Fruit fly (Drosophila melanogaster) whole organism, adult: ENCODE results near the gene Lcp65Ab1.

ENCODE experiments used
- CG11617 ChIP-seq: fragments of 200-800 bp; sonication (Bioruptor generic); optimal IDR thresholded peaks from 2 replicates; lab custom pipeline; 2017; ENCODE audit warnings: mild to moderate bottlenecking, missing biosample characterization, missing genetic modification reagents, missing genetic modification characterization
- CG12768 ChIP-seq: fragments of 200-800 bp; sonication (Bioruptor generic); optimal IDR thresholded peaks from 2 replicates; lab custom pipeline; 2017; ENCODE audit warnings: missing biosample characterization, missing genetic modification characterization, mild to moderate bottlenecking, moderate library complexity, missing genetic modification reagents
- CG14711 ChIP-seq: fragments of 200-800 bp; sonication (Bioruptor generic); optimal IDR thresholded peaks from 2 replicates; lab custom pipeline; 2018; ENCODE audit warnings: missing biosample characterization, mild to moderate bottlenecking, missing genetic modification characterization, moderate library complexity
- CG1620 ChIP-seq: fragments of 200-800 bp; sonication (Bioruptor generic); optimal IDR thresholded peaks from 2 replicates; lab custom pipeline; 2016; ENCODE audit warnings: missing biosample characterization, missing genetic modification characterization
- CG33017 ChIP-seq: fragments of 200-800 bp; sonication (Bioruptor generic); optimal IDR thresholded peaks from 2 replicates; lab custom pipeline; 2018; ENCODE audit warnings: missing biosample characterization, mild to moderate bottlenecking, missing genetic modification characterization, moderate library complexity
- CG5204 ChIP-seq: fragments of 200-800 bp; sonication (Bioruptor generic); optimal IDR thresholded peaks from 2 replicates; lab custom pipeline; 2016; ENCODE audit warnings: missing biosample characterization, missing genetic modification characterization
- CG7045 ChIP-seq: fragments of 200-800 bp; sonication (Bioruptor generic); optimal IDR thresholded peaks from 2 replicates; lab custom pipeline; 2017; ENCODE audit warnings: missing biosample characterization, mild to moderate bottlenecking, missing genetic modification characterization
- CG7101 ChIP-seq: fragments of 200-800 bp; sonication (Bioruptor generic); optimal IDR thresholded peaks from 2 replicates; lab custom pipeline; 2018; ENCODE audit warnings: missing biosample characterization, mild to moderate bottlenecking, missing genetic modification characterization, moderate library complexity
- Clk ChIP-seq: fragments of 200-800 bp; sonication (Bioruptor generic); optimal IDR thresholded peaks from 2 replicates; lab custom pipeline; 2017; ENCODE audit warnings: missing biosample characterization, missing genetic modification characterization
- Crg-1 ChIP-seq: fragments of 200-800 bp; sonication (Bioruptor generic); optimal IDR thresholded peaks from 2 replicates; lab custom pipeline; 2016; ENCODE audit warnings: missing biosample characterization, missing genetic modification characterization
- Hr96 ChIP-seq: fragments of 200-800 bp; sonication (Bioruptor generic); optimal IDR thresholded peaks from 2 replicates; lab custom pipeline; 2016; ENCODE audit warnings: missing biosample characterization, missing genetic modification characterization
- Mnt ChIP-seq: fragments of 200-800 bp; sonication (Bioruptor generic); optimal IDR thresholded peaks from 2 replicates; lab custom pipeline; 2016; ENCODE audit warnings: missing biosample characterization, mild to moderate bottlenecking, missing genetic modification characterization
- bab1 ChIP-seq: fragments of 200-800 bp; sonication (Bioruptor generic); optimal IDR thresholded peaks from 3 replicates; lab custom pipeline; 2019; ENCODE audit warnings: missing biosample characterization, mild to moderate bottlenecking, missing genetic modification characterization, moderate library complexity
- cic ChIP-seq: fragments of 200-800 bp; sonication (Bioruptor generic); optimal IDR thresholded peaks from 2 replicates; lab custom pipeline; 2017; ENCODE audit warnings: missing biosample characterization, mild to moderate bottlenecking, missing genetic modification characterization, moderate library complexity
- cnc ChIP-seq, 2 experiments: fragments of >200 bp; optimal IDR thresholded peaks; 2 replicates each; lab custom pipeline; 2017
- kay ChIP-seq: fragments of 200-800 bp; sonication (Bioruptor generic); peaks from one replicate; lab custom pipeline; 2016; ENCODE audit warnings: missing biosample characterization, missing genetic modification characterization, borderline replicate concordance
- ovo ChIP-seq: fragments of 200-800 bp; sonication (Bioruptor generic); optimal IDR thresholded peaks from 2 replicates; lab custom pipeline; 2016; ENCODE audit warnings: missing biosample characterization, missing genetic modification characterization
- pad ChIP-seq: fragments of 200-800 bp; sonication (Bioruptor generic); optimal IDR thresholded peaks from 3 replicates; lab custom pipeline; 2017; ENCODE audit warnings: missing biosample characterization, missing genetic modification characterization, mild to moderate bottlenecking, moderate library complexity, missing genetic modification reagents
- tj ChIP-seq: fragments of 200-800 bp; sonication (Bioruptor generic); optimal IDR thresholded peaks from 3 replicates; lab custom pipeline; 2017; ENCODE audit warnings: missing biosample characterization, mild to moderate bottlenecking, missing genetic modification characterization, moderate library complexity
- toe ChIP-seq: fragments of 200-800 bp; sonication (Bioruptor generic); optimal IDR thresholded peaks from 2 replicates; lab custom pipeline; 2016; ENCODE audit warnings: missing biosample characterization, missing genetic modification characterization

Lcp65Ab1 gene

DNA sequence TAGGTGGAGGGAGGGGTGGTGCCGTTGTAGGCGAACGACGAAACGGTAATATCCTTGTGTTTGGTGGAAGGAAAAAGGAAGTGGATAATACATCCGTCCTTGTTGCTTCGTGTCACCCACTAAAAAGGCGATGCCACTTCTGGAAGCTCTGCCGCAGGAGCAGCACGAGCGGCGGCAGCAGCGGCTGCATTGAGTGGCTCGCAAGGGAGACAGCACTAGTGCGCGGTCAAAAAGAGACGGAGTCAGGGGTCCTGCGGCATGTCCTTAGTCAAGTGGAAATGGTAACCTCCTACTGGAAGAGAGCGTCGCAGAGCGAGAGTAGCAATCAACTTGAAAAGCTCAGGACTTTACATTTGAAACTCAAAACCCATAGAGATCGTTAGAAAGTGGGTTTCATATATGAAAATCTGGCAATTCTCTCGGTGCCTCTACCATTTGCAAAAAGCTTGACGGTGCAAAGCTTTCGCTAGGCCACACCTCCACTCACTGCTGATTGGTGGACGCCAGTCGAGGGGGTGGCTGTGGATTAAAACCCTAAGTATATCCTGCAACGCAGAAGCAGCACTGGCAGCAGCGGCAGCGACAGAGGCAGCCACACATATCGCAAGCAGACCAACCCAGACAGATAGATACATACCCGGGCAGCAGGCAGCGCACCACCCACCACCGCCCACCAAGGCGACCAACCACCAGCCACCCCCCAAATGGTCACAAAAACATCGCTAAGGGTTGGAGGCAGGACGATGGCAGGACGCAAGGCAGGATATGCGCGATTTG lies 38.5 kb upstream of the Lcp65Ab1 start:
- no peak for TF ChIP-seq CG33017 (tag; lab: Kevin White, UChicago)

- TF ChIP-seq CG14711 (no peak), pad (GFP tag; lab: Kevin White, UChicago) (no peak), Crg-1 (GFP tag; lab: Kevin White, UChicago) (no peak), cnc (optimal IDR thresholded peaks at IDR 0.05; lab: Kevin White, UChicago) (no peak), toe (GFP tag; lab: Kevin White, UChicago) (no peak)
Observed at dm6 chr3L:6111458-6111857, 37.9 kb upstream of the Lcp65Ab1 start.

- TF ChIP-seq Crg-1 (GFP tag; lab: Kevin White, UChicago) (no peak), bab1 (no peak), CG12768 (GFP tag; lab: Kevin White, UChicago) (no peak), Clk (GFP tag; lab: Kevin White, UChicago) (no peak), CG5204 (GFP tag; lab: Kevin White, UChicago) (no peak), CG33017 (tag; lab: Kevin White, UChicago) (no peak), CG11617 (no peak), pad (GFP tag; lab: Kevin White, UChicago) (no peak), CG7101 (tag; lab: Kevin White, UChicago) (no peak), ovo (GFP tag; lab: Kevin White, UChicago) (no peak), tj (no peak), cnc (optimal IDR thresholded peaks at IDR 0.05; lab: Kevin White, UChicago) (no peak), toe (GFP tag; lab: Kevin White, UChicago) (no peak)
Observed at dm6 chr3L:6115505-6115904, 33.8 kb upstream of the Lcp65Ab1 start.

DNA sequence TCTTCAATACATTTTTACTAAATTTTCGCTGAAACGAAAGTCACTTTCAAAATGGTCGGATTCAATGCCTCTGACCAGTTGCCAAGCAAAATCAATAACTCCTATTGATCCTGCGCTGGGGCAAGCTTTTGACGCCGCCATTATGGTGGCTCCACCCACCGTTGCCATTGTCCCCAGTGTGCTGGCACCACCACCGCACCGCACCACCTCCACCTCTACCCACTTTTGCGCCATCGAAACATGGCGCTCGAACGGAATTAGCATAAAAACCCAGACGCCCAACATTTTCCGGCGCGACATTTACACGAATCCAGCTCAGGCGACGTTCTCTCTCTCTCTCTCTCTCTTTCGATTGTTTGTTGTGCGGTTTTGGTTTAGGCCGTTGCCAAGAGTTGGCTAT lies 32.5 kb upstream of the Lcp65Ab1 start:
- TF ChIP-seq kay (GFP tag; lab: Kevin White, UChicago): no peak
- no peak for TF ChIP-seq CG33017 (tag; lab: Kevin White, UChicago)
- TF ChIP-seq CG7101 (tag; lab: Kevin White, UChicago): no peak

- TF ChIP-seq CG7045 (GFP tag; lab: Kevin White, UChicago) (peak; percentile 20), tj (no peak), Hr96 (GFP tag; lab: Kevin White, UChicago) (peak; percentile 47), toe (GFP tag; lab: Kevin White, UChicago) (peak; percentile 12), kay (GFP tag; lab: Kevin White, UChicago) (no peak)
Observed at dm6 chr3L:6124616-6125408, 24.5 kb upstream of the Lcp65Ab1 start.

DNA sequence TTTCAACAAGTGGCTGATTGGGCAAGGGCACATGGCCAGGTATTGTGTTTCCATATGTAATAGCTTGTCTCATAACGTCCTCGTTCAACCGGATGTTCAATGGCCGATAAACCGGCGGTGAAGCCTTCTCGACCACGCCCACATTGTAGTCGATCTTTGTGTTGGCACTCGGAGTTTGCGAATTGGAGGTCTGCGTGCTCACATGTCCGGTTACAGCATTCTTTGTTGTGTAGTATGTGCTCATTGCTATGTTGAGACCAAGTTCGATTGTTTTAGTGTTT lies 24.0 kb upstream of the Lcp65Ab1 start:
- TF ChIP-seq pad (GFP tag; lab: Kevin White, UChicago) (no peak), bab1 (no peak), ovo (GFP tag; lab: Kevin White, UChicago) (no peak), Mnt (GFP tag; lab: Kevin White, UChicago) (no peak), cnc (optimal IDR thresholded peaks at IDR 0.05; lab: Kevin White, UChicago) (no peak), CG7101 (tag; lab: Kevin White, UChicago) (no peak), CG1620 (GFP tag; lab: Kevin White, UChicago) (no peak), CG12768 (GFP tag; lab: Kevin White, UChicago) (no peak), Clk (GFP tag; lab: Kevin White, UChicago) (no peak), tj (no peak), kay (GFP tag; lab: Kevin White, UChicago) (no peak), CG14711 (no peak), Crg-1 (GFP tag; lab: Kevin White, UChicago) (no peak), toe (GFP tag; lab: Kevin White, UChicago) (no peak), CG33017 (tag; lab: Kevin White, UChicago) (no peak), cic (GFP tag; lab: Kevin White, UChicago) (no peak), CG5204 (GFP tag; lab: Kevin White, UChicago) (no peak), CG11617 (no peak)

DNA sequence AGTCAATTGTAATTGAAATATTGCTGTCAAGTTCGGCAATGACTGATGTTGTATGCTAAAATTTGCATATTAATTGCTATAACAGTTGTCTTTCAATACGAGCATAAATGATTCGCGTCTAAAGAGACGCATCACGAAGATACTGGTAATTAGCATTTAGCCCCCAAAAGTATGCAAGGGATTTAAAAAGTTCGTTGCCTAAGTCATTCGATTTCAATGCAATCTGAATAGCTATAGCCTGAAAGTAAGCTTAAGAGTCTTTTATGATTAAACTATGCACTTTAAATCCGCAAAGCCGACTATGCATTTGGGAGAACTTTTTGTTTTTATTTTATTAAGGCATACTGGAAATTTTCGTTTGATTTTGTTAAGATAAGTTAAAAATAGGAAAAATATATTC lies 19.8 kb upstream of the Lcp65Ab1 start:
- no peak for TF ChIP-seq Hr96 (GFP tag; lab: Kevin White, UChicago)
- TF ChIP-seq tj: no peak
